Worm (Caenorhabditis elegans): Measurements from ENCODE around the gene srg-36.

- TF ChIP-seq C34B4.2 (tag; optimal IDR thresholded peaks at IDR 0.05), result no peak
- no peak for TF ChIP-seq nhr-84 (tag; optimal IDR thresholded peaks at IDR 0.05)
- TF ChIP-seq mab-9 (GFP tag; IDR thresholded peaks at IDR 0.05), result no peak
- TF ChIP-seq nhr-11 (tag; optimal IDR thresholded peaks at IDR 0.05), result no peak
- TF ChIP-seq zag-1 (tag; optimal IDR thresholded peaks at IDR 0.05), result no peak
- TF ChIP-seq ztf-11 (tag; optimal IDR thresholded peaks at IDR 0.05), result no peak
- no peak for TF ChIP-seq hlh-4 (tag; optimal IDR thresholded peaks at IDR 0.05)
- TF ChIP-seq tlp-1 (tag; optimal IDR thresholded peaks at IDR 0.05), result no peak
- no peak for TF ChIP-seq efl-1 (optimal IDR thresholded peaks at IDR 0.05)
- TF ChIP-seq efl-1 (GFP tag; optimal IDR thresholded peaks at IDR 0.05 in 1 of 2), result no peak
- TF ChIP-seq mep-1 (tag; optimal IDR thresholded peaks at IDR 0.05), result no peak
These were observed 12.3 kb upstream of the srg-36 start, which contains the start of gene mlc-6 for ce11 chrX:14246518-14246917.

Data from whole organism, L1 larva.